Worm (Caenorhabditis elegans): ENCODE results near the gene F43H9.3.

Gene F43H9.3

ce11 chrV:8027429-8028142 lies 2.8 kb upstream of the F43H9.3 start:
- TF ChIP-seq mep-1 (tag; optimal IDR thresholded peaks at IDR 0.05) (no peak), elt-3 (tag; optimal IDR thresholded peaks at IDR 0.05) (no peak)

DNA sequence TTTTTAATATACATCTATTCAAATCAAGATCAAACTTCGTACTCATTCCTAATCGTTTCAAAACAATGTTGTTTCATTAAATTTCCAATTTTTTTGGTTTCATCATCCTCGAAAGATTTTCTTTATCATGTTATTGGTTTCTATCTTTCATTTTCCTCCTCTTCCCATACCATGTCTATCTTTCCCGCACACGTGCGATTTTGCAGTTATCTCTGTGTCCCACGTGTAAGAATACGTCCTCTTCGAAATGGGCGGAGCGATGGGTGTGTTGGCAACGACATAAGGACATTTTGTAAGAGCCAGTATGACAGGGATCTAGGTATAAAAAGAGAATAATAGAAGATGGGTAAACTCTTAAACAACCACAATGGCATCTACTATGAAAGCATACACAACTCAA lies 1.6 kb upstream of the F43H9.3 start, which contains the start of gene F43H9.4:
Gene F43H9.4 (plus strand): TSS at position 366 of the 400 bp plus-strand sequence.
- TF ChIP-seq sptf-1 (tag; optimal IDR thresholded peaks at IDR 0.05) (no peak), unc-39 (tag; optimal IDR thresholded peaks at IDR 0.05) (no peak), mab-5 (tag; optimal IDR thresholded peaks at IDR 0.05) (no peak), bed-3 (GFP tag; optimal IDR thresholded peaks at IDR 0.05) (no peak), nhr-28 (tag; optimal IDR thresholded peaks at IDR 0.05) (no peak), zip-8 (tag; optimal IDR thresholded peaks at IDR 0.05) (no peak), cnd-1 (tag; optimal IDR thresholded peaks at IDR 0.05) (no peak), hlh-1 (tag; optimal IDR thresholded peaks at IDR 0.05) (no peak), ham-2 (GFP tag; optimal IDR thresholded peaks at IDR 0.05) (no peak), pha-4 (tag; optimal IDR thresholded peaks at IDR 0.05) (no peak), ceh-43 (GFP tag; optimal IDR thresholded peaks at IDR 0.05) (no peak), lsy-2 (tag; optimal IDR thresholded peaks at IDR 0.05) (no peak), flh-1 (GFP tag; optimal IDR thresholded peaks at IDR 0.05) (no peak)

ce11 chrV:8025259-8025658 lies 519 bp upstream of the F43H9.3 start:
- TF ChIP-seq nhr-2 (tag; optimal IDR thresholded peaks at IDR 0.05), result no peak
- no peak for TF ChIP-seq unc-120 (tag; optimal IDR thresholded peaks at IDR 0.05; ENCODE audit: poor library complexity, severe bottlenecking)
- TF ChIP-seq sptf-1 (tag; optimal IDR thresholded peaks at IDR 0.05), result no peak
- no peak for TF ChIP-seq mep-1 (tag; optimal IDR thresholded peaks at IDR 0.05)

- no peak for TF ChIP-seq ceh-83 (GFP tag; optimal IDR thresholded peaks at IDR 0.05)
- no peak for TF ChIP-seq nhr-2 (tag; optimal IDR thresholded peaks at IDR 0.05)
- no peak for TF ChIP-seq unc-62 (GFP tag; optimal IDR thresholded peaks at IDR 0.05)
- TF ChIP-seq elt-1 (tag; optimal IDR thresholded peaks at IDR 0.05; ENCODE audit: borderline replicate concordance, insufficient read depth), result no peak
- no peak for TF ChIP-seq mls-2 (tag; optimal IDR thresholded peaks at IDR 0.05)
- TF ChIP-seq unc-120 (tag; optimal IDR thresholded peaks at IDR 0.05; ENCODE audit: poor library complexity, severe bottlenecking), result no peak
- no peak for TF ChIP-seq unc-39 (tag; optimal IDR thresholded peaks at IDR 0.05)
- no peak for TF ChIP-seq blmp-1 (tag; optimal IDR thresholded peaks at IDR 0.05)
- TF ChIP-seq bed-3 (GFP tag; optimal IDR thresholded peaks at IDR 0.05), result no peak
- TF ChIP-seq sem-2 (GFP tag; optimal IDR thresholded peaks at IDR 0.05), result no peak
- no peak for TF ChIP-seq mab-5 (tag; optimal IDR thresholded peaks at IDR 0.05)
- no peak for TF ChIP-seq sptf-1 (tag; optimal IDR thresholded peaks at IDR 0.05)
- no peak for TF ChIP-seq mep-1 (tag; optimal IDR thresholded peaks at IDR 0.05)
- TF ChIP-seq elt-3 (tag; optimal IDR thresholded peaks at IDR 0.05), result no peak
- TF ChIP-seq lin-13 (tag; optimal IDR thresholded peaks at IDR 0.05), result no peak
- TF ChIP-seq nhr-12 (tag; optimal IDR thresholded peaks at IDR 0.05), result no peak
- no peak for TF ChIP-seq lsy-2 (tag; optimal IDR thresholded peaks at IDR 0.05)
- no peak for TF ChIP-seq ceh-43 (GFP tag; optimal IDR thresholded peaks at IDR 0.05)
- no peak for TF ChIP-seq pha-4 (tag; optimal IDR thresholded peaks at IDR 0.05)
Measured at ce11 chrV:8022040-8022439, 2.7 kb downstream of the F43H9.3 start, which contains the start of gene ech-3. Gene ech-3 (plus strand): TSS chrV:8022217.

ce11 chrV:8019783-8020182 lies 5.0 kb downstream of the F43H9.3 start:
- TF ChIP-seq nhr-2 (tag; optimal IDR thresholded peaks at IDR 0.05) (no peak), ham-2 (GFP tag; optimal IDR thresholded peaks at IDR 0.05) (no peak)

- TF ChIP-seq elt-1 (tag; optimal IDR thresholded peaks at IDR 0.05; ENCODE audit: borderline replicate concordance, insufficient read depth), result no peak
Measured at ce11 chrV:8018919-8019318, 5.8 kb downstream of the F43H9.3 start.

ce11 chrV:8017924-8018323 lies 6.8 kb downstream of the F43H9.3 start:
- no peak for TF ChIP-seq ceh-39 (tag; optimal IDR thresholded peaks at IDR 0.05)
- no peak for TF ChIP-seq nhr-237 (tag; optimal IDR thresholded peaks at IDR 0.05)
- TF ChIP-seq elt-3 (tag; optimal IDR thresholded peaks at IDR 0.05), result no peak
- no peak for TF ChIP-seq unc-39 (tag; optimal IDR thresholded peaks at IDR 0.05)

Measured in whole organism, mixed stage, embryonic.